Worm (Caenorhabditis elegans): ENCODE measurements around the gene gldi-3.

ce11 chrII:9299679-9300078 lies 19.8 kb upstream of the gldi-3 start:
- TF ChIP-seq unc-62 (GFP tag; optimal IDR thresholded peaks at IDR 0.05) (peak; percentile 53), lin-13 (tag; optimal IDR thresholded peaks at IDR 0.05) (no peak), zip-8 (tag; optimal IDR thresholded peaks at IDR 0.05) (no peak), nhr-76 (tag; optimal IDR thresholded peaks at IDR 0.05) (no peak), nhr-28 (tag; optimal IDR thresholded peaks at IDR 0.05) (no peak), ceh-39 (tag; optimal IDR thresholded peaks at IDR 0.05) (no peak), mls-2 (tag; optimal IDR thresholded peaks at IDR 0.05) (no peak), pha-4 (tag; optimal IDR thresholded peaks at IDR 0.05) (no peak), mab-5 (tag; optimal IDR thresholded peaks at IDR 0.05) (peak; percentile 88), hlh-1 (tag; optimal IDR thresholded peaks at IDR 0.05) (peak; percentile 31), elt-3 (tag; optimal IDR thresholded peaks at IDR 0.05) (no peak), ztf-11 (tag; optimal IDR thresholded peaks at IDR 0.05) (no peak)

All from whole organism, mixed stage, embryonic.